Worm (Caenorhabditis elegans) whole organism, L4/young adult: ENCODE results near the gene F46C5.4.

Source experiments
- W03F9.2 ChIP-seq: fragments of 150-350 bp; optimal IDR thresholded peaks from 2 replicates; lab custom pipeline; 2014; ENCODE audit warnings: missing biosample characterization, missing genetic modification characterization
- dao-5 ChIP-seq: sonication (generic microtip); optimal IDR thresholded peaks from 2 replicates; lab custom pipeline; 2016; ENCODE audit warnings: missing genotype, missing genetic modification characterization, moderate library complexity, missing compliant biosample characterization
- him-1 ChIP-seq: sonication (generic microtip); optimal IDR thresholded peaks from 2 replicates; lab custom pipeline; 2016; ENCODE audit warnings: missing genotype, missing genetic modification reagents, missing genetic modification characterization, missing compliant biosample characterization

- no peak for TF ChIP-seq W03F9.2 (tag; lab: Kevin White, UChicago)
- TF ChIP-seq dao-5: no peak
- no peak for TF ChIP-seq him-1 (tag; lab: Kevin White, UChicago)
Observed at ce11 chrII:8873842-8874241, 38.0 kb downstream of the F46C5.4 start, which contains the start of gene T07D4.2.
